Fruit fly (Drosophila melanogaster): Measurements from ENCODE around the gene wupA.
A peak's percentile ranks its signal among the peaks of the same experiment; 100 is the strongest.

The wupA gene

dm6 chrX:18101778-18102177 is 14.9 kb downstream of the wupA start, which contains the start of gene Taf8 (continued):
- TF ChIP-seq tna (GFP tag; IDR thresholded peaks at IDR 0.05; ENCODE audit: partially characterized antibody) = peak; percentile 9; the same call in 1 of the 2 replicates
- TF ChIP-seq CG14441 (GFP tag; IDR thresholded peaks at IDR 0.05) = no peak
- TF ChIP-seq Dbx (GFP tag; IDR thresholded peaks at IDR 0.05) = no peak
- no peak for TF ChIP-seq az2 (GFP tag; optimal IDR thresholded peaks at IDR 0.05)
- TF ChIP-seq Dll (GFP tag; IDR thresholded peaks at IDR 0.05; ENCODE audit: partially characterized antibody) = peak; percentile 63; the same call in 3 of the 4 replicates
- TF ChIP-seq emc (GFP tag; optimal IDR thresholded peaks at IDR 0.05) = no peak
- TF ChIP-seq Vsx1 (GFP tag; optimal IDR thresholded peaks at IDR 0.05) = no peak
- no peak for TF ChIP-seq CG3163 (GFP tag; optimal IDR thresholded peaks at IDR 0.05)
- TF ChIP-seq Ptx1 (GFP tag; IDR thresholded peaks at IDR 0.05) = 0 out of 2 replicates have a peak, but pooled peaks have one; percentile 35
- TF ChIP-seq tio (GFP tag; optimal IDR thresholded peaks at IDR 0.05) = no peak
- TF ChIP-seq CG3995 (GFP tag; optimal IDR thresholded peaks at IDR 0.05) = no peak
- TF ChIP-seq Doc2 (GFP tag; IDR thresholded peaks at IDR 0.05) = no peak
- TF ChIP-seq CG6791 (GFP tag; IDR thresholded peaks at IDR 0.05; ENCODE audit: partially characterized antibody) = peak; percentile 81
- TF ChIP-seq gcm (GFP tag; optimal IDR thresholded peaks at IDR 0.05) = no peak
- TF ChIP-seq Dip3 (GFP tag; optimal IDR thresholded peaks at IDR 0.05) = no peak
- TF ChIP-seq CG10366 (GFP tag; IDR thresholded peaks at IDR 0.05) = no peak
- TF ChIP-seq zen2 (GFP tag; IDR thresholded peaks at IDR 0.05; ENCODE audit: partially characterized antibody) = peak; percentile 51; the same call in 2 of the 3 replicates
- TF ChIP-seq sima (GFP tag; optimal IDR thresholded peaks at IDR 0.05) = no peak
- no peak for TF ChIP-seq CG30431 (GFP tag; optimal IDR thresholded peaks at IDR 0.05)
- no peak for TF ChIP-seq CG31224 (GFP tag; IDR thresholded peaks at IDR 0.05)
- TF ChIP-seq HLH3B (GFP tag; IDR thresholded peaks at IDR 0.05) = no peak
- TF ChIP-seq CG18764 (GFP tag; optimal IDR thresholded peaks at IDR 0.05) = no peak
- TF ChIP-seq mam (GFP tag; optimal IDR thresholded peaks at IDR 0.05) = peak; percentile 20
- no peak for TF ChIP-seq trem (tag; optimal IDR thresholded peaks at IDR 0.05)
- no peak for TF ChIP-seq CG7556 (GFP tag; optimal IDR thresholded peaks at IDR 0.05)
- TF ChIP-seq br (optimal IDR thresholded peaks at IDR 0.05) = no peak
- no peak for TF ChIP-seq CG10462 (GFP tag; optimal IDR thresholded peaks at IDR 0.05)
- peak; percentile 67 for TF ChIP-seq MBD-R2 (GFP tag; IDR thresholded peaks at IDR 0.05)
- no peak for TF ChIP-seq CG12391 (tag; optimal IDR thresholded peaks at IDR 0.05)
- TF ChIP-seq lmd (GFP tag; IDR thresholded peaks at IDR 0.05) = no peak
- no peak for TF ChIP-seq Mes4 (GFP tag; optimal IDR thresholded peaks at IDR 0.05)
- TF ChIP-seq Atf3 (GFP tag; optimal IDR thresholded peaks at IDR 0.05) = no peak
- no peak for TF ChIP-seq lola (GFP tag; optimal IDR thresholded peaks at IDR 0.05)
- no peak for TF ChIP-seq CG31441 (GFP tag; IDR thresholded peaks at IDR 0.05)
- TF ChIP-seq CG3847 (GFP tag; IDR thresholded peaks at IDR 0.05) = no peak
- no peak for TF ChIP-seq CG1233 (GFP tag; optimal IDR thresholded peaks at IDR 0.05)
- TF ChIP-seq abd-A (tag; optimal IDR thresholded peaks at IDR 0.05) = no peak
- no peak for TF ChIP-seq bsh (GFP tag; optimal IDR thresholded peaks at IDR 0.05)
- TF ChIP-seq knrl (GFP tag; IDR thresholded peaks at IDR 0.05; ENCODE audit: partially characterized antibody) = peak; percentile 71; the same call in 2 of the 3 replicates
- no peak for TF ChIP-seq da (GFP tag; optimal IDR thresholded peaks at IDR 0.05)
- TF ChIP-seq gce (GFP tag; IDR thresholded peaks at IDR 0.05) = no peak
- TF ChIP-seq Spps (tag; optimal IDR thresholded peaks at IDR 0.05) = no peak
- TF ChIP-seq CG15073 (GFP tag; optimal IDR thresholded peaks at IDR 0.05) = no peak
- TF ChIP-seq CG9876 (GFP tag; optimal IDR thresholded peaks at IDR 0.05) = no peak
- no peak for TF ChIP-seq esg (GFP tag; conservative IDR thresholded peaks at IDR 0.05)
- no peak for TF ChIP-seq HHEX (GFP tag; optimal IDR thresholded peaks at IDR 0.05)
- TF ChIP-seq Sry-β (GFP tag; optimal IDR thresholded peaks at IDR 0.05) = no peak
- peak; percentile 53; the same call in 2 of the 3 replicates for TF ChIP-seq CG7963 (GFP tag; IDR thresholded peaks at IDR 0.05; ENCODE audit: partially characterized antibody)
- peak; percentile 67 for TF ChIP-seq Scr (GFP tag; IDR thresholded peaks at IDR 0.05; ENCODE audit: partially characterized antibody)
- no peak for TF ChIP-seq Bdp1 (GFP tag; optimal IDR thresholded peaks at IDR 0.05)
- no peak for TF ChIP-seq en (GFP tag; optimal IDR thresholded peaks at IDR 0.05)
- TF ChIP-seq CkIIα-i1 (GFP tag; IDR thresholded peaks at IDR 0.05) = no peak
